Worm (Caenorhabditis elegans) whole organism, early embryonic: ENCODE data around the gene srx-101.

ENCODE experiments used
- B0310.2 ChIP-seq: sonication (generic microtip); optimal IDR thresholded peaks from 2 replicates; lab custom pipeline; 2016; ENCODE audit warnings: mild to moderate bottlenecking, missing genetic modification characterization, missing compliant biosample characterization
- F13C5.2 ChIP-seq: sonication (generic microtip); optimal IDR thresholded peaks from 2 replicates; lab custom pipeline; 2017; ENCODE audit warnings: mild to moderate bottlenecking, missing genetic modification characterization, inconsistent platforms, missing compliant biosample characterization
- aly-1 ChIP-seq: sonication (generic microtip); optimal IDR thresholded peaks from 2 replicates; lab custom pipeline; 2016; ENCODE audit warnings: missing genetic modification characterization, missing compliant biosample characterization
- ama-1 ChIP-seq: fragments of 150-350 bp; optimal IDR thresholded peaks from 2 replicates; lab custom pipeline; 2014
- ceh-13 ChIP-seq: fragments of 200-800 bp; sonication (Bioruptor generic); optimal IDR thresholded peaks from 2 replicates; lab custom pipeline; 2018; ENCODE audit warnings: mild to moderate bottlenecking, missing genetic modification characterization, missing compliant biosample characterization
- ceh-36 ChIP-seq: sonication (generic microtip); optimal IDR thresholded peaks from 2 replicates; lab custom pipeline; 2016; ENCODE audit warnings: missing genetic modification characterization, inconsistent platforms, missing compliant biosample characterization
- ets-7 ChIP-seq: sonication (generic microtip); optimal IDR thresholded peaks from 2 replicates; lab custom pipeline; 2016; ENCODE audit warnings: missing genotype, missing genetic modification characterization, missing compliant biosample characterization
- flt-1 ChIP-seq: fragments of 200-800 bp; sonication (Bioruptor generic); IDR thresholded peaks from 2 replicates; pipeline ENCODE4 v1.3.6; 2022; ENCODE audit warnings: missing genetic modification characterization, missing compliant biosample characterization
- hmbx-1 ChIP-seq: sonication (generic microtip); optimal IDR thresholded peaks from 2 replicates; lab custom pipeline; 2016; ENCODE audit warnings: mild to moderate bottlenecking, missing genetic modification characterization, missing compliant biosample characterization
- hmg-4 ChIP-seq: fragments of 200-800 bp; sonication (Bioruptor generic); optimal IDR thresholded peaks from 2 replicates; lab custom pipeline; 2018; ENCODE audit warnings: mild to moderate bottlenecking, missing genetic modification characterization, missing compliant biosample characterization
- hnd-1 ChIP-seq: sonication (generic microtip); optimal IDR thresholded peaks from 2 replicates; lab custom pipeline; 2016; ENCODE audit warnings: missing genetic modification characterization, missing compliant biosample characterization
- pes-1 ChIP-seq: fragments of 200-800 bp; sonication (Bioruptor generic); IDR thresholded peaks from 2 replicates; pipeline ENCODE4 v1.3.6; 2022; ENCODE audit warnings: missing genetic modification reagents, missing genetic modification characterization, missing compliant biosample characterization
- scrt-1 ChIP-seq: fragments of 200-800 bp; sonication (Bioruptor generic); IDR thresholded peaks from 2 replicates; pipeline ENCODE4 v1.3.6; 2022; ENCODE audit warnings: missing genetic modification characterization, missing compliant biosample characterization
- sea-1 ChIP-seq: fragments of 200-800 bp; sonication (Bioruptor generic); conservative IDR thresholded peaks from 2 replicates; pipeline ENCODE4 v1.3.6; 2022; ENCODE audit warnings: missing genetic modification characterization, missing compliant biosample characterization
- tbx-11 ChIP-seq: fragments of 200-800 bp; sonication (Bioruptor generic); IDR thresholded peaks from 2 replicates; pipeline ENCODE4 v1.3.6; 2022; ENCODE audit warnings: missing genetic modification characterization, missing compliant biosample characterization
- tbx-37 ChIP-seq: fragments of 200-800 bp; sonication (Bioruptor generic); conservative IDR thresholded peaks from 2 replicates; pipeline ENCODE4 v1.3.6; 2022; ENCODE audit warnings: missing genetic modification reagents, missing genetic modification characterization, missing compliant biosample characterization
- tra-4 ChIP-seq: sonication (generic microtip); optimal IDR thresholded peaks from 2 replicates; lab custom pipeline; 2017; ENCODE audit warnings: missing genetic modification characterization, missing compliant biosample characterization

Gene srx-101

DNA sequence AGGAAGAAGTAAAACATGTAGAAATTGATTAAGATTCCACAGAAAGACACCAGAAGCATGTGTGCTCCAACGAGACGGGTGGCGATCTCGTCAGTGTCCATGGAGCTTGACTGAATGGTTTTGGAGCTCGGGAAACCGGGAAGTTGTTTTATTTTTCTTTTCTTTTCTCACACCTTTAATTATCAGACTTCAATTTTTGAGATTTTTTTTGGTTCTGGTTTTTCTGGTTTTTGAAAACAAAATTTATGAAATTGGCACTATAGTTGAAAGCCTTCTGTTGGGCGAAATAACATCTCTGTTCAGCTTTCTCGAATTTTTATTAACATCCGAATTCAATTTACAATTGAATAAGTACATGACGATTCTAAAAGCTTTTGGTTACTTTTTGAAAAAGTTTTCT lies 9.0 kb upstream of the srx-101 start, which contains the start of gene srx-104:
Gene srx-104 (minus strand): TSS at position 101 of the 400 bp plus-strand sequence.
- TF ChIP-seq F13C5.2 (tag; lab: Kevin White, UChicago) (no peak), ets-7 (tag; lab: Kevin White, UChicago) (no peak), B0310.2 (tag; lab: Kevin White, UChicago) (no peak), ama-1 (lab: Kevin White, UChicago) (no peak), tbx-37 (GFP tag; lab: Robert Waterston, UW) (no peak), aly-1 (tag; lab: Kevin White, UChicago) (no peak), ceh-13 (GFP tag; lab: Kevin White, UChicago) (no peak)

DNA sequence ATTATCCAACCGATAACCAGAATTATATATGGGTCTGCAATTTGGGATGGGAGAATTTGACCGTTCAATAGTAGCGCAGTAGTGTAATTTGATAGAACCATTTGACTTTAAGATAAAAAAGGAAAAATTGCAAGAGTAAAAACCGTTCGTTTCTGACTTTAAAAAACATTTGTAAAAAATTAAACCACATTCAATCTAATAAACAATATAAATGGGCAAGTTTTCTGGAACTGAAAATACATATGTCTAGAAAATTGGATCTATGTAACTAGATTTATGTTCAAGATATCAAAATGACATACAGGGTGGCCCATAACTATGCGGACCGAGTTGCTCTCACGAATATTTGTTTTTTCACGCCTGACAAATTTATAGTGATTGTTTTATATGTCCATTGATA lies 4.1 kb upstream of the srx-101 start, which contains the start of gene srx-102:
Gene srx-102 (minus strand): TSS at position 101 of the 400 bp plus-strand sequence.
- TF ChIP-seq ceh-36 (tag; lab: Kevin White, UChicago), result no peak
- TF ChIP-seq sea-1 (GFP tag; lab: Robert Waterston, UW), result no peak
- TF ChIP-seq ceh-13 (GFP tag; lab: Kevin White, UChicago), result no peak
- no peak for TF ChIP-seq aly-1 (tag; lab: Kevin White, UChicago)
- no peak for TF ChIP-seq hmg-4 (GFP tag; lab: Kevin White, UChicago)
- no peak for TF ChIP-seq B0310.2 (tag; lab: Kevin White, UChicago)
- TF ChIP-seq tbx-11 (GFP tag; lab: Robert Waterston, UW), result no peak
- TF ChIP-seq ama-1 (lab: Kevin White, UChicago), result no peak
- TF ChIP-seq scrt-1, result no peak
- no peak for TF ChIP-seq tra-4

DNA sequence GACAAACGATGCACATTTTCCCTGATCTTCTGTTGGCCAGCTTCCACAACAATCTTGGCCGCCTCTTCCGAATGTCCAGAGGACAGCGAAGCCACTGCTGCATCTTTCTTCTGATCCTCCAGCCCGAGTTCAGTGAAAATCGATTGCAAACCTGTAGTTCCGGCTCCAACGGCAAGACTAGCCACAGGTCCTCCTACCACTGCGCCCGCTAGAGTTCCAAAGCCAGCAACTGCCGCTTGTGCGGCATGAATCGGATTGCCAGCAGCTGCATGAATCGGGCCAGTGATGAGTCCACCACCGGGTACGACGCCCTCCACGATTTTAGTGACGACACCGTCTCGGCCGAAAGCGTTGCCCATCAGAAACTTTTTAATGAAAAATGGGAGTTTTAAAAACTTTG lies 2.2 kb downstream of the srx-101 start, which contains the start of gene ifas-1:
Gene ifas-1 (minus strand): TSS at position 387 of the 400 bp plus-strand sequence.
- TF ChIP-seq flt-1 (GFP tag; lab: Robert Waterston, UW) (no peak), ets-7 (tag; lab: Kevin White, UChicago) (no peak), aly-1 (tag; lab: Kevin White, UChicago) (no peak), hmg-4 (GFP tag; lab: Kevin White, UChicago) (no peak), hmbx-1 (no peak), hnd-1 (tag; lab: Kevin White, UChicago) (no peak), ama-1 (lab: Kevin White, UChicago) (no peak), F13C5.2 (tag; lab: Kevin White, UChicago) (no peak), B0310.2 (tag; lab: Kevin White, UChicago) (no peak), scrt-1 (no peak), pes-1 (GFP tag; lab: Robert Waterston, UW) (no peak), ceh-36 (tag; lab: Kevin White, UChicago) (no peak)

DNA sequence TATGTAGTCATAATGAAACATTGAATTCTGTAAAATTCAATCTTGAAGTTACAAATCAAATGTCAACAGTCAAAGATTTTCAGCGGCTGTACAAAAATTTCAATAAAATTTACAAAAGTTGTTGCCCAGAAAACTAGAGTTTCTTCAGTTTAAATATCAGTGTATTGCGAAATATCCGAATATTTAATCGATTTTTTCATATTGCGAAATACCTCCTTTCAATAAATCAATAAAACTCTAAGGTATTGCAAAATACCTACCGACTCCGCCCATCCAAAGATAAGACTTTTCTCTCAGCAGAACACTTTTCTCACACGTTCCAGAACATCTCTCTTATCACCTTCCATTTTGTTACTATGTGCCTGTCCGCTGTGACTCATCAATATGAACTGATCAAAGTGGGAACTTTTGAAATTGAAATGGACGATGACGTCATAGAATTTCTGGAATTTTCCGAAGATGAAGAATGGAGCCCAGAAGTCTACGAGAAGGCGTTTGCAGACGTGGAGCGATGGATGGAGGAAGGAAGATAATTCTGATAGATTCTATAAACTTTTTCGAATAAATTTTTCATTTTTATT lies 6.0 kb downstream of the srx-101 start:
- TF ChIP-seq sea-1 (GFP tag; lab: Robert Waterston, UW), result no peak
- no peak for TF ChIP-seq flt-1 (GFP tag; lab: Robert Waterston, UW)
- TF ChIP-seq pes-1 (GFP tag; lab: Robert Waterston, UW), result no peak
- TF ChIP-seq ama-1 (lab: Kevin White, UChicago), result no peak
- TF ChIP-seq hmg-4 (GFP tag; lab: Kevin White, UChicago), result no peak
- no peak for TF ChIP-seq tra-4
- TF ChIP-seq F13C5.2 (tag; lab: Kevin White, UChicago), result no peak
- TF ChIP-seq ceh-36 (tag; lab: Kevin White, UChicago), result no peak
- TF ChIP-seq B0310.2 (tag; lab: Kevin White, UChicago), result no peak
- TF ChIP-seq ets-7 (tag; lab: Kevin White, UChicago), result no peak
- no peak for TF ChIP-seq tbx-37 (GFP tag; lab: Robert Waterston, UW)
- TF ChIP-seq scrt-1, result no peak

DNA sequence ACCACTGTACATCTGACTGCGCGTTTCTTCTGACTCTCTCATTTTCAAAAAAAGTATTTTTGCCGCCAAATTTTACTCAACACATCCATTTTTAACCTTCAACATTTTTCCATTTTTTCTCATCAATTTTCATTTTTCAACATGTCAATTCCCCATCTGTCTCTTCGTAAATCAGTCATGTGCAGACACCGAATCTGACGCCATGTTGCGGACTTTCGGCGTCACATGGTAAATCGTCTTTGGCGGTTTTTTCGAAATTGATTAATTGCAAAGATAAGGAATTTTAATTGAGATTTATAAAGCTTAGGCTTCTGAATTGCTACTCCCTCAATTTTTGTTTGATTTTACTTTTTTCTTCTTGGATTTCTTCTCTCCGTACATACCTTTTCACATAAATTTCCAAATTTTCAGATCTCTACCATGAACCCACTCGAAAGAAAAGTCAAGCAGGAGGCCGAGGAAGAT lies 7.7 kb downstream of the srx-101 start, which contains the start of gene F19B10.1:
Gene F19B10.1 (plus strand): TSS at position 415 of the 465 bp plus-strand sequence.
- no peak for TF ChIP-seq aly-1 (tag; lab: Kevin White, UChicago)
- TF ChIP-seq hmbx-1, result no peak
- no peak for TF ChIP-seq tbx-11 (GFP tag; lab: Robert Waterston, UW)
- TF ChIP-seq tbx-37 (GFP tag; lab: Robert Waterston, UW), result no peak
- TF ChIP-seq ceh-13 (GFP tag; lab: Kevin White, UChicago), result no peak
- no peak for TF ChIP-seq ama-1 (lab: Kevin White, UChicago)
- no peak for TF ChIP-seq hmg-4 (GFP tag; lab: Kevin White, UChicago)
- TF ChIP-seq F13C5.2 (tag; lab: Kevin White, UChicago), result no peak
- no peak for TF ChIP-seq ets-7 (tag; lab: Kevin White, UChicago)
- no peak for TF ChIP-seq tra-4
- TF ChIP-seq hnd-1 (tag; lab: Kevin White, UChicago), result no peak
- no peak for TF ChIP-seq sea-1 (GFP tag; lab: Robert Waterston, UW)
- no peak for TF ChIP-seq ceh-36 (tag; lab: Kevin White, UChicago)
- TF ChIP-seq B0310.2 (tag; lab: Kevin White, UChicago), result no peak
- no peak for TF ChIP-seq scrt-1
- TF ChIP-seq pes-1 (GFP tag; lab: Robert Waterston, UW), result no peak

DNA sequence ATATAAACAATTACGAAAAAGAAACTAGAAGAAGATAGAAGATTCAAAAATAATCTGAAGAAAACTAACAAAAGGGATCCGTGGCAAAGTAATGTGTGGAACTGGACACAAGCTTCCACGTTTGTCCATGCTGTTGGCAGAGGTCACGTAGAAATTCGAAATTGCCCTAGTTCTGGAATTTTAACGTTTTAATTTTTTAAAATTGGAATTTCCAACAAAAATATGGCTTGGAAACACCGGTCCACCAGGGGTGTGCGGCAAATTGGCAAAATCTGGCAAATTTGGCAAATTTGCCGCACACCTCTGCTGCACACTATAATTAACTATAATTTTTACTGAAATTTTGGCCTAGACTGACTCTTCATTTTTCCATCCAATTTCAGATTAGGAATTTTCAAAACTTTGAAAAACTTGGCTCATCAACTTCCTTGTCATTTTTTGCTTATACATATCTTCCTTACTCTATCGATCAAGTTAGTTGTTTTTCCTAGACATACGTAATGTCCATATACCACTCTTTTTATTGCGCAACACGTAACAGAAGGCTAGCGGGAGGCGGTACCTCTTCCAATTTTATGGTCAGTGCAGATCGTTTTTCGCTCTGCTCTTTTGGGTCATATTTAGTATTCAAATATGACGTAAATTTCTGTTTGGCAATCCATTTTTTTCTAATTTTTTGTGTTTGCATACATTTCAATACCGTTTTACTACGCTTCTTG lies 9.0 kb downstream of the srx-101 start, which contains the start of gene F19B10.10:
Gene F19B10.10 (minus strand): TSS at position 51 of the 719 bp plus-strand sequence.
- TF ChIP-seq aly-1 (tag; lab: Kevin White, UChicago), result no peak
- no peak for TF ChIP-seq hmg-4 (GFP tag; lab: Kevin White, UChicago)
- TF ChIP-seq hmbx-1, result no peak
- no peak for TF ChIP-seq pes-1 (GFP tag; lab: Robert Waterston, UW)
- TF ChIP-seq tbx-37 (GFP tag; lab: Robert Waterston, UW), result no peak
- no peak for TF ChIP-seq ets-7 (tag; lab: Kevin White, UChicago)
- no peak for TF ChIP-seq tbx-11 (GFP tag; lab: Robert Waterston, UW)
- no peak for TF ChIP-seq sea-1 (GFP tag; lab: Robert Waterston, UW)
- no peak for TF ChIP-seq scrt-1
